Worm (Caenorhabditis elegans) whole organism, early embryonic: ENCODE measurements around the gene cdh-3.

Experiments used
- B0310.2 ChIP-seq: sonication (generic microtip); optimal IDR thresholded peaks from 2 replicates; lab custom pipeline; 2016; ENCODE audit warnings: mild to moderate bottlenecking, missing genetic modification characterization, missing compliant biosample characterization
- ama-1 ChIP-seq: fragments of 150-350 bp; optimal IDR thresholded peaks from 2 replicates; lab custom pipeline; 2014
- ceh-36 ChIP-seq: sonication (generic microtip); optimal IDR thresholded peaks from 2 replicates; lab custom pipeline; 2016; ENCODE audit warnings: missing genetic modification characterization, inconsistent platforms, missing compliant biosample characterization
- hnd-1 ChIP-seq: sonication (generic microtip); optimal IDR thresholded peaks from 2 replicates; lab custom pipeline; 2016; ENCODE audit warnings: missing genetic modification characterization, missing compliant biosample characterization
- scrt-1 ChIP-seq: fragments of 200-800 bp; sonication (Bioruptor generic); IDR thresholded peaks from 2 replicates; pipeline ENCODE4 v1.3.6; 2022; ENCODE audit warnings: missing genetic modification characterization, missing compliant biosample characterization

DNA sequence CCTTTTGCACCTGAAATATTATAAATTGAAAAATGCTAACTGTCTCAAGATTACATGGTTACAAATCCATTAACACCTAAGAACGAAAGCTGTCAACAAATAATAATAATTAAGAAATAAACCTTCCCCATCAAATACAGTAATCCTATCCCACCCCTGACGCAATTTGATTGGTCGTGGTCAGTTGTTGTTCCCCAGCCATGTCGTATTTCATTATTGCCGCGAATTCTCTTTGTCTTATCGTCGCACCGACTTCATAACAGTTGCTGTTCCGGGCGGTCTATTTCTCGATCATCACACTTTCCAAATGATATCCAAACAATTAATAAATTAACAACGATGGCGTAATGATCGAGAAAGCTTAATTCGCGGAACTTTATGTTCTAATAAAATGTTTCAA, 24.3 kb upstream of the cdh-3 start:
- no peak for TF ChIP-seq ama-1 (lab: Kevin White, UChicago)
- TF ChIP-seq scrt-1, result no peak
- no peak for TF ChIP-seq hnd-1 (tag; lab: Kevin White, UChicago)
- no peak for TF ChIP-seq ceh-36 (tag; lab: Kevin White, UChicago)
- no peak for TF ChIP-seq B0310.2 (tag; lab: Kevin White, UChicago)
